Worm (Caenorhabditis elegans) whole organism, early embryonic: ENCODE data around the gene F46G11.2.

Experiments
- B0310.2 ChIP-seq: sonication (generic microtip); optimal IDR thresholded peaks from 2 replicates; lab custom pipeline; 2016; ENCODE audit warnings: mild to moderate bottlenecking, missing genetic modification characterization, missing compliant biosample characterization
- F13C5.2 ChIP-seq: sonication (generic microtip); optimal IDR thresholded peaks from 2 replicates; lab custom pipeline; 2017; ENCODE audit warnings: mild to moderate bottlenecking, missing genetic modification characterization, inconsistent platforms, missing compliant biosample characterization
- aly-1 ChIP-seq: sonication (generic microtip); optimal IDR thresholded peaks from 2 replicates; lab custom pipeline; 2016; ENCODE audit warnings: missing genetic modification characterization, missing compliant biosample characterization
- ama-1 ChIP-seq: fragments of 150-350 bp; optimal IDR thresholded peaks from 2 replicates; lab custom pipeline; 2014
- ceh-13 ChIP-seq: fragments of 200-800 bp; sonication (Bioruptor generic); optimal IDR thresholded peaks from 2 replicates; lab custom pipeline; 2018; ENCODE audit warnings: mild to moderate bottlenecking, missing genetic modification characterization, missing compliant biosample characterization
- ceh-36 ChIP-seq: sonication (generic microtip); optimal IDR thresholded peaks from 2 replicates; lab custom pipeline; 2016; ENCODE audit warnings: missing genetic modification characterization, inconsistent platforms, missing compliant biosample characterization
- ets-7 ChIP-seq: sonication (generic microtip); optimal IDR thresholded peaks from 2 replicates; lab custom pipeline; 2016; ENCODE audit warnings: missing genotype, missing genetic modification characterization, missing compliant biosample characterization
- flt-1 ChIP-seq: fragments of 200-800 bp; sonication (Bioruptor generic); IDR thresholded peaks from 2 replicates; pipeline ENCODE4 v1.3.6; 2022; ENCODE audit warnings: missing genetic modification characterization, missing compliant biosample characterization
- hmbx-1 ChIP-seq: sonication (generic microtip); optimal IDR thresholded peaks from 2 replicates; lab custom pipeline; 2016; ENCODE audit warnings: mild to moderate bottlenecking, missing genetic modification characterization, missing compliant biosample characterization
- hmg-4 ChIP-seq: fragments of 200-800 bp; sonication (Bioruptor generic); optimal IDR thresholded peaks from 2 replicates; lab custom pipeline; 2018; ENCODE audit warnings: mild to moderate bottlenecking, missing genetic modification characterization, missing compliant biosample characterization
- hnd-1 ChIP-seq: sonication (generic microtip); optimal IDR thresholded peaks from 2 replicates; lab custom pipeline; 2016; ENCODE audit warnings: missing genetic modification characterization, missing compliant biosample characterization
- pes-1 ChIP-seq: fragments of 200-800 bp; sonication (Bioruptor generic); IDR thresholded peaks from 2 replicates; pipeline ENCODE4 v1.3.6; 2022; ENCODE audit warnings: missing genetic modification reagents, missing genetic modification characterization, missing compliant biosample characterization
- scrt-1 ChIP-seq: fragments of 200-800 bp; sonication (Bioruptor generic); IDR thresholded peaks from 2 replicates; pipeline ENCODE4 v1.3.6; 2022; ENCODE audit warnings: missing genetic modification characterization, missing compliant biosample characterization
- sea-1 ChIP-seq: fragments of 200-800 bp; sonication (Bioruptor generic); conservative IDR thresholded peaks from 2 replicates; pipeline ENCODE4 v1.3.6; 2022; ENCODE audit warnings: missing genetic modification characterization, missing compliant biosample characterization
- tbx-11 ChIP-seq: fragments of 200-800 bp; sonication (Bioruptor generic); IDR thresholded peaks from 2 replicates; pipeline ENCODE4 v1.3.6; 2022; ENCODE audit warnings: missing genetic modification characterization, missing compliant biosample characterization
- tbx-37 ChIP-seq: fragments of 200-800 bp; sonication (Bioruptor generic); conservative IDR thresholded peaks from 2 replicates; pipeline ENCODE4 v1.3.6; 2022; ENCODE audit warnings: missing genetic modification reagents, missing genetic modification characterization, missing compliant biosample characterization
- tra-4 ChIP-seq: sonication (generic microtip); optimal IDR thresholded peaks from 2 replicates; lab custom pipeline; 2017; ENCODE audit warnings: missing genetic modification characterization, missing compliant biosample characterization

F46G11.2 gene

ce11 chrX:5787861-5788260 lies at the start of gene F46G11.2:
TSS of gene F46G11.2 (plus strand) at chrX:5788161.
- no peak for TF ChIP-seq B0310.2 (tag; lab: Kevin White, UChicago)
- no peak for TF ChIP-seq sea-1 (GFP tag; lab: Robert Waterston, UW)
- TF ChIP-seq flt-1 (GFP tag; lab: Robert Waterston, UW) = no peak
- no peak for TF ChIP-seq tbx-37 (GFP tag; lab: Robert Waterston, UW)
- TF ChIP-seq ets-7 = no peak

ce11 chrX:5743209-5743608 lies 44.8 kb upstream of the F46G11.2 start, which contains the start of gene gnrr-4:
TSS of gene gnrr-4 (minus strand) at chrX:5743309.
- TF ChIP-seq F13C5.2 (no peak), ets-7 (no peak), tra-4 (tag; lab: Kevin White, UChicago) (no peak), pes-1 (no peak), B0310.2 (tag; lab: Kevin White, UChicago) (no peak), hmg-4 (GFP tag; lab: Kevin White, UChicago) (no peak), flt-1 (GFP tag; lab: Robert Waterston, UW) (no peak), hnd-1 (no peak), tbx-11 (GFP tag; lab: Robert Waterston, UW) (no peak), hmbx-1 (no peak), ama-1 (lab: Kevin White, UChicago) (no peak)

- TF ChIP-seq sea-1 (GFP tag; lab: Robert Waterston, UW) (no peak), ceh-36 (tag; lab: Kevin White, UChicago) (no peak), F13C5.2 (no peak), ama-1 (lab: Kevin White, UChicago) (no peak), tra-4 (tag; lab: Kevin White, UChicago) (no peak), ets-7 (no peak), flt-1 (GFP tag; lab: Robert Waterston, UW) (no peak), scrt-1 (GFP tag; lab: Robert Waterston, UW) (no peak), tbx-11 (GFP tag; lab: Robert Waterston, UW) (no peak), tbx-37 (GFP tag; lab: Robert Waterston, UW) (no peak), hnd-1 (no peak)
Observed at ce11 chrX:5746665-5747064, 41.3 kb upstream of the F46G11.2 start.

ce11 chrX:5753141-5753540 lies 34.8 kb upstream of the F46G11.2 start:
- TF ChIP-seq tra-4 (tag; lab: Kevin White, UChicago) (no peak), pes-1 (no peak), aly-1 (no peak)

- TF ChIP-seq B0310.2 (tag; lab: Kevin White, UChicago) (no peak), hmg-4 (GFP tag; lab: Kevin White, UChicago) (no peak), pes-1 (no peak), ceh-13 (no peak), ama-1 (lab: Kevin White, UChicago) (no peak), ceh-36 (tag; lab: Kevin White, UChicago) (no peak), aly-1 (no peak), F13C5.2 (no peak), flt-1 (GFP tag; lab: Robert Waterston, UW) (no peak), hnd-1 (no peak), tbx-11 (GFP tag; lab: Robert Waterston, UW) (no peak)
Observed at ce11 chrX:5763292-5763691, 24.7 kb upstream of the F46G11.2 start, which contains the start of gene tag-294. TSS of gene tag-294 (minus strand) at chrX:5763392.

ce11 chrX:5763904-5764303 lies 24.1 kb upstream of the F46G11.2 start:
- TF ChIP-seq pes-1 (no peak; the same call in 1 of the 2 replicates), F13C5.2 (peak; percentile 26), flt-1 (GFP tag; lab: Robert Waterston, UW) (0 out of 2 replicates have a peak, but pooled peaks have one; percentile 4), hmg-4 (GFP tag; lab: Kevin White, UChicago) (peak; percentile 59), sea-1 (GFP tag; lab: Robert Waterston, UW) (0 out of 2 replicates have a peak, but pooled peaks have one; percentile 55), scrt-1 (GFP tag; lab: Robert Waterston, UW) (no peak)

- TF ChIP-seq hmg-4 (GFP tag; lab: Kevin White, UChicago) = peak; percentile 70
- TF ChIP-seq ceh-13 = no peak
- TF ChIP-seq hmbx-1 = no peak
- TF ChIP-seq aly-1 = peak; percentile 50
- no peak for TF ChIP-seq ceh-36 (tag; lab: Kevin White, UChicago)
- peak; percentile 24; the same call in 1 of the 2 replicates for TF ChIP-seq pes-1
Observed at ce11 chrX:5764739-5765138, 23.2 kb upstream of the F46G11.2 start.

- no peak for TF ChIP-seq tra-4 (tag; lab: Kevin White, UChicago)
- TF ChIP-seq tbx-37 (GFP tag; lab: Robert Waterston, UW) = no peak
- no peak for TF ChIP-seq ceh-13
- TF ChIP-seq scrt-1 (GFP tag; lab: Robert Waterston, UW) = no peak
- TF ChIP-seq tbx-11 (GFP tag; lab: Robert Waterston, UW) = no peak
- no peak for TF ChIP-seq ama-1 (lab: Kevin White, UChicago)
- TF ChIP-seq pes-1 = no peak
- no peak for TF ChIP-seq hnd-1
- no peak for TF ChIP-seq F13C5.2
- TF ChIP-seq flt-1 (GFP tag; lab: Robert Waterston, UW) = no peak
- no peak for TF ChIP-seq hmbx-1
- TF ChIP-seq sea-1 (GFP tag; lab: Robert Waterston, UW) = no peak
- TF ChIP-seq ets-7 = no peak
- no peak for TF ChIP-seq B0310.2 (tag; lab: Kevin White, UChicago)
- TF ChIP-seq hmg-4 (GFP tag; lab: Kevin White, UChicago) = no peak
Observed at ce11 chrX:5770648-5771047, 17.3 kb upstream of the F46G11.2 start, which contains the start of gene C54H2.4. TSS of gene C54H2.4 (minus strand) at chrX:5770748.
